Fruit fly (Drosophila melanogaster): ENCODE measurements around the gene Atac1.

The Atac1 gene

dm6 chr2L:6968013-6968517, 7.9 kb upstream of the Atac1 start (continued):
- no peak for TF ChIP-seq CG1529 (GFP tag; optimal IDR thresholded peaks at IDR 0.05)
- TF ChIP-seq YL-1 (GFP tag; optimal IDR thresholded peaks at IDR 0.05) = peak; percentile 22
- TF ChIP-seq ems (GFP tag; optimal IDR thresholded peaks at IDR 0.05) = peak; percentile 35
- no peak; the same call in 1 of the 2 replicates for TF ChIP-seq CG6272 (GFP tag; IDR thresholded peaks at IDR 0.05)
- TF ChIP-seq wor (GFP tag; IDR thresholded peaks at IDR 0.05) = no peak
- no peak for TF ChIP-seq Asciz (GFP tag; optimal IDR thresholded peaks at IDR 0.05)
- no peak for TF ChIP-seq Awh (GFP tag; IDR thresholded peaks at IDR 0.05)
- peak; percentile 35 for TF ChIP-seq CG1792 (GFP tag; optimal IDR thresholded peaks at IDR 0.05)
- TF ChIP-seq Atf3 (GFP tag; optimal IDR thresholded peaks at IDR 0.05) = peak; percentile 23
- TF ChIP-seq CG11456 (GFP tag; IDR thresholded peaks at IDR 0.05) = peak; percentile 16; the same call in 2 of the 3 replicates
- TF ChIP-seq CG43689 (GFP tag; IDR thresholded peaks at IDR 0.05) = no peak
- peak; percentile 41 for TF ChIP-seq CG15269 (tag; optimal IDR thresholded peaks at IDR 0.05)
- TF ChIP-seq otp (GFP tag; IDR thresholded peaks at IDR 0.05) = no peak
- no peak for TF ChIP-seq CG30431 (GFP tag; optimal IDR thresholded peaks at IDR 0.05)
- peak; percentile 60 for TF ChIP-seq CG9437 (GFP tag; optimal IDR thresholded peaks at IDR 0.05)
- TF ChIP-seq Hr51 (GFP tag; optimal IDR thresholded peaks at IDR 0.05) = peak in 1 of 2 experiments; percentile 36
- no peak for TF ChIP-seq Sry-β (GFP tag; optimal IDR thresholded peaks at IDR 0.05)
- TF ChIP-seq NFAT (GFP tag; IDR thresholded peaks at IDR 0.05) = peak; percentile 54
- TF ChIP-seq sc (optimal IDR thresholded peaks at IDR 0.05) = no peak
- TF ChIP-seq sc (GFP tag; optimal IDR thresholded peaks at IDR 0.05) = no peak
- peak; percentile 80; the same call in 2 of the 3 replicates for TF ChIP-seq CG2199 (GFP tag; IDR thresholded peaks at IDR 0.05)
- no peak for TF ChIP-seq CG7745 (tag; optimal IDR thresholded peaks at IDR 0.05)
- TF ChIP-seq Mrtf (GFP tag; IDR thresholded peaks at IDR 0.05) = no peak; the same call in 2 of the 3 replicates
- peak; percentile 53; the same call in 1 of the 2 replicates for TF ChIP-seq Drgx (GFP tag; IDR thresholded peaks at IDR 0.05)
- TF ChIP-seq Hey (tag; optimal IDR thresholded peaks at IDR 0.05) = no peak
- no peak for TF ChIP-seq inv (GFP tag; IDR thresholded peaks at IDR 0.05; ENCODE audit: partially characterized antibody)
- TF ChIP-seq crc (GFP tag; optimal IDR thresholded peaks at IDR 0.05) = peak; percentile 28
- TF ChIP-seq disco-r (GFP tag; optimal IDR thresholded peaks at IDR 0.05) = no peak
- peak; percentile 93 for TF ChIP-seq MESR4 (GFP tag; optimal IDR thresholded peaks at IDR 0.05)
- TF ChIP-seq abd-A (tag; optimal IDR thresholded peaks at IDR 0.05) = no peak
- TF ChIP-seq CG3995 (GFP tag; optimal IDR thresholded peaks at IDR 0.05) = no peak
- TF ChIP-seq BEAF-32 (GFP tag; optimal IDR thresholded peaks at IDR 0.05) = no peak
- TF ChIP-seq exex (tag; optimal IDR thresholded peaks at IDR 0.05) = no peak
- no peak for TF ChIP-seq Jarid2 (GFP tag; optimal IDR thresholded peaks at IDR 0.05)
- no peak for TF ChIP-seq ewg (GFP tag; optimal IDR thresholded peaks at IDR 0.05)
- no peak for TF ChIP-seq CG14667 (GFP tag; IDR thresholded peaks at IDR 0.05)
- TF ChIP-seq C15 (GFP tag; IDR thresholded peaks at IDR 0.05) = no peak
- no peak for TF ChIP-seq tup (GFP tag; optimal IDR thresholded peaks at IDR 0.05)
- 0 out of 2 replicates have a peak, but pooled peaks have one; percentile 44 for TF ChIP-seq wdn (GFP tag; IDR thresholded peaks at IDR 0.05)
- no peak for TF ChIP-seq CG16815 (GFP tag; optimal IDR thresholded peaks at IDR 0.05)
- no peak for TF ChIP-seq aop (GFP tag; IDR thresholded peaks at IDR 0.05)
- TF ChIP-seq Rx (GFP tag; IDR thresholded peaks at IDR 0.05) = no peak
- TF ChIP-seq org-1 (GFP tag; optimal IDR thresholded peaks at IDR 0.05) = no peak
- TF ChIP-seq CG31388 (GFP tag; optimal IDR thresholded peaks at IDR 0.05) = no peak
- no peak for TF ChIP-seq CG18764 (GFP tag; optimal IDR thresholded peaks at IDR 0.05)
- TF ChIP-seq seq (GFP tag; IDR thresholded peaks at IDR 0.05) = peak; percentile 16; the same call in 1 of the 2 replicates
- TF ChIP-seq ash1 (GFP tag; optimal IDR thresholded peaks at IDR 0.05) = no peak
- TF ChIP-seq tin (GFP tag; optimal IDR thresholded peaks at IDR 0.05) = peak; percentile 38
- no peak for TF ChIP-seq toy (GFP tag; IDR thresholded peaks at IDR 0.05)
- TF ChIP-seq Max (GFP tag; optimal IDR thresholded peaks at IDR 0.05) = no peak
- peak; percentile 30 for TF ChIP-seq CG18262 (tag; optimal IDR thresholded peaks at IDR 0.05)
